Fruit fly (Drosophila melanogaster) whole organism, embryonic: ENCODE measurements around the gene CG17930.

Experiments used
- CG11696 ChIP-seq: fragments of 200-800 bp; sonication (Bioruptor generic); IDR thresholded peaks from 2 replicates; pipeline ENCODE4 v1.3.6; 2022; ENCODE audit warnings: missing biosample characterization, missing genetic modification characterization
- CG13287 ChIP-seq: fragments of 200-800 bp; sonication (Bioruptor generic); IDR thresholded peaks from 2 replicates; pipeline ENCODE4 v1.3.6; 2022; ENCODE audit warnings: missing biosample characterization, missing genetic modification characterization; ENCODE audit not compliant: partially characterized antibody
- CG13296 ChIP-seq: fragments of 200-800 bp; sonication (Bioruptor generic); optimal IDR thresholded peaks from 3 replicates; lab custom pipeline; 2018; ENCODE audit warnings: missing biosample characterization, mild to moderate bottlenecking, missing genetic modification characterization
- CG13775 ChIP-seq: fragments of 200-800 bp; sonication (Bioruptor generic); optimal IDR thresholded peaks from 3 replicates; lab custom pipeline; 2017; ENCODE audit warnings: missing biosample characterization, mild to moderate bottlenecking, missing genetic modification characterization
- CG15479 ChIP-seq: fragments of 200-800 bp; sonication (Bioruptor generic); optimal IDR thresholded peaks from 3 replicates; lab custom pipeline; 2019; ENCODE audit warnings: missing biosample characterization, mild to moderate bottlenecking, missing genetic modification characterization, moderate library complexity
- CG15601 ChIP-seq: fragments of 200-800 bp; sonication (Bioruptor generic); optimal IDR thresholded peaks from 3 replicates; lab custom pipeline; 2019; ENCODE audit warnings: missing biosample characterization, mild to moderate bottlenecking, missing genetic modification characterization, moderate library complexity
- CG1647 ChIP-seq: fragments of 200-800 bp; sonication (Bioruptor generic); optimal IDR thresholded peaks from 3 replicates; lab custom pipeline; 2016; ENCODE audit warnings: missing biosample characterization, missing genetic modification characterization
- CG17568 ChIP-seq: fragments of 200-800 bp; sonication (Bioruptor generic); optimal IDR thresholded peaks from 2 replicates; lab custom pipeline; 2018; ENCODE audit warnings: missing biosample characterization, mild to moderate bottlenecking, missing genetic modification characterization, moderate library complexity
- CG2712 ChIP-seq: fragments of 200-800 bp; optimal IDR thresholded peaks from 3 replicates; lab custom pipeline; 2019; ENCODE audit warnings: missing biosample characterization, mild to moderate bottlenecking, missing genetic modification characterization, moderate library complexity
- CG31224 ChIP-seq: fragments of 200-800 bp; sonication (Bioruptor generic); IDR thresholded peaks from 2 replicates; pipeline ENCODE4 v1.3.6; 2022; ENCODE audit warnings: missing biosample characterization, missing genetic modification characterization
- CG3281 ChIP-seq: fragments of 200-800 bp; sonication (Bioruptor generic); optimal IDR thresholded peaks from 3 replicates; lab custom pipeline; 2017; ENCODE audit warnings: missing biosample characterization, mild to moderate bottlenecking, missing genetic modification characterization
- CG34376 ChIP-seq: fragments of 200-800 bp; sonication (Bioruptor generic); optimal IDR thresholded peaks from 2 replicates; lab custom pipeline; 2018; ENCODE audit warnings: missing biosample characterization, mild to moderate bottlenecking, missing genetic modification characterization
- CG4424 ChIP-seq: fragments of 200-800 bp; sonication (Bioruptor generic); optimal IDR thresholded peaks from 3 replicates; lab custom pipeline; 2016; ENCODE audit warnings: missing biosample characterization, missing genetic modification characterization
- CG6654 ChIP-seq: fragments of 200-800 bp; sonication (Bioruptor generic); optimal IDR thresholded peaks from 2 replicates; lab custom pipeline; 2017; ENCODE audit warnings: missing biosample characterization, mild to moderate bottlenecking, missing genetic modification characterization
- CG9876 ChIP-seq: fragments of 200-800 bp; sonication (Bioruptor generic); optimal IDR thresholded peaks from 2 replicates; lab custom pipeline; 2016; ENCODE audit warnings: missing biosample characterization, missing genetic modification characterization
- Dad ChIP-seq: fragments of 200-800 bp; sonication (Bioruptor generic); optimal IDR thresholded peaks from 3 replicates; lab custom pipeline; 2016; ENCODE audit warnings: missing biosample characterization, missing genetic modification characterization
- Doc3 ChIP-seq: fragments of 200-800 bp; sonication (Bioruptor generic); IDR thresholded peaks from 3 replicates; pipeline ENCODE4 v1.3.6; 2022; ENCODE audit warnings: missing biosample characterization, missing genetic modification characterization; ENCODE audit not compliant: partially characterized antibody
- HHEX ChIP-seq: fragments of 200-800 bp; sonication (Bioruptor generic); optimal IDR thresholded peaks from 3 replicates; lab custom pipeline; 2017; ENCODE audit warnings: missing biosample characterization, mild to moderate bottlenecking, missing genetic modification characterization, missing genetic modification reagents
- HmgZ ChIP-seq: fragments of 200-800 bp; sonication (Bioruptor generic); optimal IDR thresholded peaks from 2 replicates; lab custom pipeline; 2018; ENCODE audit warnings: missing biosample characterization, mild to moderate bottlenecking, missing genetic modification characterization
- MTF-1 ChIP-seq: fragments of 200-800 bp; sonication (Bioruptor generic); optimal IDR thresholded peaks from 2 replicates; lab custom pipeline; 2018; ENCODE audit warnings: missing biosample characterization, mild to moderate bottlenecking, missing genetic modification characterization, borderline replicate concordance
- NFAT ChIP-seq: fragments of 200-800 bp; sonication (Bioruptor generic); IDR thresholded peaks from 2 replicates; pipeline ENCODE4 v1.3.6; 2022; ENCODE audit warnings: missing biosample characterization, missing genetic modification characterization
- Rfx ChIP-seq: fragments of 200-800 bp; sonication (Bioruptor generic); IDR thresholded peaks from 2 replicates; pipeline ENCODE4 v1.3.6; 2022; ENCODE audit warnings: missing biosample characterization, missing genetic modification characterization
- YL-1 ChIP-seq: fragments of 200-800 bp; sonication (Bioruptor generic); optimal IDR thresholded peaks from 3 replicates; lab custom pipeline; 2017; ENCODE audit warnings: missing biosample characterization, mild to moderate bottlenecking, missing genetic modification characterization
- aop ChIP-seq: fragments of 200-800 bp; sonication (Bioruptor generic); IDR thresholded peaks from 2 replicates; pipeline ENCODE4 v1.3.6; 2022; ENCODE audit warnings: missing biosample characterization, missing genetic modification characterization
- bbx ChIP-seq: fragments of 200-800 bp; sonication (Bioruptor generic); IDR thresholded peaks from 2 replicates; pipeline ENCODE4 v1.3.6; 2022; ENCODE audit warnings: missing biosample characterization, missing genetic modification characterization; ENCODE audit not compliant: partially characterized antibody
- br ChIP-seq: fragments of >200 bp; optimal IDR thresholded peaks from 2 replicates; lab custom pipeline; 2017
- cad ChIP-seq: fragments of >200 bp; optimal IDR thresholded peaks from 2 replicates; lab custom pipeline; 2017; ENCODE audit warnings: missing biosample characterization, missing genetic modification characterization
- dmrt99B ChIP-seq: fragments of 200-800 bp; sonication (Bioruptor generic); optimal IDR thresholded peaks from 2 replicates; lab custom pipeline; 2018; ENCODE audit warnings: missing biosample characterization, mild to moderate bottlenecking, missing genetic modification characterization, moderate library complexity
- ems ChIP-seq: fragments of 200-800 bp; sonication (Bioruptor generic); optimal IDR thresholded peaks from 3 replicates; lab custom pipeline; 2016; ENCODE audit warnings: missing biosample characterization, missing genetic modification characterization
- esg ChIP-seq: fragments of 200-800 bp; sonication (Bioruptor generic); conservative IDR thresholded peaks from 2 replicates; pipeline ENCODE4 v1.3.6; 2022; ENCODE audit warnings: missing biosample characterization, missing genetic modification characterization
- gcm ChIP-seq: fragments of 200-800 bp; sonication (Bioruptor generic); optimal IDR thresholded peaks from 2 replicates; lab custom pipeline; 2019; ENCODE audit warnings: missing biosample characterization, mild to moderate bottlenecking, missing genetic modification characterization, moderate library complexity
- gcm2 ChIP-seq: fragments of 200-800 bp; sonication (Bioruptor generic); optimal IDR thresholded peaks from 2 replicates; lab custom pipeline; 2016; ENCODE audit warnings: missing biosample characterization, missing genetic modification characterization
- gsb ChIP-seq: fragments of 200-800 bp; sonication (Bioruptor generic); IDR thresholded peaks from 2 replicates; pipeline ENCODE4 v1.3.6; 2022; ENCODE audit warnings: missing biosample characterization, missing genetic modification characterization
- hb ChIP-seq: fragments of 200-800 bp; sonication (Bioruptor generic); IDR thresholded peaks from 3 replicates; pipeline ENCODE4 v1.3.6; 2022; ENCODE audit warnings: missing biosample characterization, missing genetic modification characterization; ENCODE audit not compliant: partially characterized antibody
- hbn ChIP-seq: fragments of 200-800 bp; sonication (Bioruptor generic); IDR thresholded peaks from 2 replicates; pipeline ENCODE4 v1.3.6; 2022; ENCODE audit warnings: missing biosample characterization, missing genetic modification characterization; ENCODE audit not compliant: partially characterized antibody
- hkb ChIP-seq, 2 experiments: fragments of 200-800 bp in 1 of 2; fragments of >200 bp in 1 of 2; sonication (Bioruptor generic) in 1 of 2; IDR thresholded peaks in 1 of 2; optimal IDR thresholded peaks in 1 of 2; 2 replicates each; pipeline versions ENCODE4 v1.3.6 to Lab custom; 2017 to 2022; ENCODE audit warnings: missing biosample characterization in 1 of 2, missing genetic modification characterization in 1 of 2
- klu ChIP-seq: fragments of 200-800 bp; sonication (Bioruptor generic); IDR thresholded peaks from 2 replicates; pipeline ENCODE4 v1.3.6; 2022; ENCODE audit warnings: missing biosample characterization, missing genetic modification characterization
- lab ChIP-seq: fragments of 200-800 bp; sonication (Bioruptor generic); optimal IDR thresholded peaks from 3 replicates; lab custom pipeline; 2017; ENCODE audit warnings: missing biosample characterization, missing genetic modification characterization, mild to moderate bottlenecking, moderate library complexity, missing genetic modification reagents
- lbe ChIP-seq: fragments of 200-800 bp; sonication (Bioruptor generic); optimal IDR thresholded peaks from 2 replicates; lab custom pipeline; 2016; ENCODE audit warnings: missing biosample characterization, mild to moderate bottlenecking, missing genetic modification characterization
- lmd ChIP-seq: fragments of 200-800 bp; sonication (Bioruptor generic); IDR thresholded peaks from 2 replicates; pipeline ENCODE4 v1.3.6; 2022; ENCODE audit warnings: missing biosample characterization, missing genetic modification characterization
- mirr ChIP-seq: fragments of 200-800 bp; sonication (Bioruptor generic); optimal IDR thresholded peaks from 3 replicates; lab custom pipeline; 2018; ENCODE audit warnings: missing biosample characterization, mild to moderate bottlenecking, missing genetic modification characterization
- nerfin-2 ChIP-seq: fragments of 200-800 bp; sonication (Bioruptor generic); IDR thresholded peaks from 2 replicates; pipeline ENCODE4 v1.3.6; 2022; ENCODE audit warnings: missing biosample characterization, missing genetic modification characterization; ENCODE audit not compliant: partially characterized antibody
- oc ChIP-seq: fragments of 200-800 bp; sonication (Bioruptor generic); optimal IDR thresholded peaks from 2 replicates; lab custom pipeline; 2018; ENCODE audit warnings: missing biosample characterization, mild to moderate bottlenecking, missing genetic modification characterization, moderate library complexity
- pros ChIP-seq: fragments of 200-800 bp; sonication (Bioruptor generic); optimal IDR thresholded peaks from 3 replicates; lab custom pipeline; 2019; ENCODE audit warnings: missing biosample characterization, mild to moderate bottlenecking, missing genetic modification characterization, moderate library complexity
- pum ChIP-seq: fragments of 200-800 bp; sonication (Bioruptor generic); optimal IDR thresholded peaks from 2 replicates; lab custom pipeline; 2016; ENCODE audit warnings: missing biosample characterization, missing genetic modification characterization
- row ChIP-seq: fragments of 200-800 bp; sonication (Bioruptor generic); IDR thresholded peaks from 3 replicates; pipeline ENCODE4 v1.3.6; 2022; ENCODE audit warnings: missing biosample characterization, missing genetic modification characterization
- trem ChIP-seq: fragments of 200-800 bp; optimal IDR thresholded peaks from 3 replicates; lab custom pipeline; 2019; ENCODE audit warnings: missing biosample characterization, mild to moderate bottlenecking, missing genetic modification characterization, moderate library complexity
- trh ChIP-seq: fragments of 200-800 bp; sonication (Bioruptor generic); optimal IDR thresholded peaks from 2 replicates; lab custom pipeline; 2016; ENCODE audit warnings: missing biosample characterization, missing genetic modification characterization
- tx ChIP-seq: fragments of 200-800 bp; sonication (Bioruptor generic); optimal IDR thresholded peaks from 2 replicates; lab custom pipeline; 2016; ENCODE audit warnings: missing biosample characterization, missing genetic modification characterization
- zfh1 ChIP-seq: fragments of 200-800 bp; sonication (Bioruptor generic); IDR thresholded peaks from 3 replicates; pipeline ENCODE4 v1.3.6; 2022; ENCODE audit warnings: missing biosample characterization, missing genetic modification characterization

Gene CG17930

dm6 chr3R:16349111-16349655 is 21.5 kb downstream of the CG17930 start, which contains the start of the genes CG14879 and Manf (continued):
- TF ChIP-seq zfh1 (GFP tag; lab: Robert Waterston, UW) = peak; percentile 41; the same call in 1 of the 3 replicates
- no peak for TF ChIP-seq CG4424 (GFP tag; lab: Kevin White, UChicago)
- no peak for TF ChIP-seq tx (GFP tag; lab: Kevin White, UChicago)
- TF ChIP-seq CG6654 = no peak
- peak; percentile 42 for TF ChIP-seq lab
- TF ChIP-seq CG31224 (GFP tag; lab: Robert Waterston, UW) = no peak
- TF ChIP-seq dmrt99B = no peak
- TF ChIP-seq gsb (GFP tag; lab: Robert Waterston, UW) = no peak
- TF ChIP-seq ems (GFP tag; lab: Kevin White, UChicago) = no peak
- TF ChIP-seq HmgZ = peak; percentile 52
- no peak for TF ChIP-seq br (lab: Kevin White, UChicago)
- peak; percentile 6 for TF ChIP-seq mirr (GFP tag; lab: Kevin White, UChicago)
- no peak for TF ChIP-seq CG9876
- TF ChIP-seq Doc3 (GFP tag; lab: Robert Waterston, UW) = peak; percentile 40; the same call in 2 of the 3 replicates
- TF ChIP-seq CG1647 (GFP tag; lab: Kevin White, UChicago) = no peak
- peak; percentile 58; the same call in 1 of the 2 replicates for TF ChIP-seq bbx (GFP tag; lab: Robert Waterston, UW)
- peak; percentile 25 for TF ChIP-seq gcm
- no peak for TF ChIP-seq lmd (GFP tag; lab: Robert Waterston, UW)
- TF ChIP-seq CG3281 = peak; percentile 5
- TF ChIP-seq CG11696 (GFP tag; lab: Robert Waterston, UW) = no peak
- no peak; the same call in 2 of the 3 replicates for TF ChIP-seq row (GFP tag; lab: Robert Waterston, UW)
- no peak for TF ChIP-seq pros (GFP tag; lab: Kevin White, UChicago)
- no peak for TF ChIP-seq CG15479
- peak; percentile 43 for TF ChIP-seq hbn (GFP tag; lab: Robert Waterston, UW)
- TF ChIP-seq CG15601 (tag; lab: Kevin White, UChicago) = no peak
- no peak for TF ChIP-seq HHEX (GFP tag; lab: Kevin White, UChicago)
- no peak for TF ChIP-seq trh (GFP tag; lab: Kevin White, UChicago)
- no peak for TF ChIP-seq cad
- TF ChIP-seq CG13296 (GFP tag; lab: Kevin White, UChicago) = no peak
- TF ChIP-seq MTF-1 = no peak
- TF ChIP-seq hkb (optimal IDR thresholded peaks at IDR 0.05; lab: Kevin White, UChicago) = no peak
- TF ChIP-seq hkb (GFP tag; IDR thresholded peaks at IDR 0.05; lab: Robert Waterston, UW) = no peak
- TF ChIP-seq gcm2 = no peak
- no peak for TF ChIP-seq NFAT (GFP tag; lab: Robert Waterston, UW)
- peak; percentile 27 for TF ChIP-seq CG2712 (tag; lab: Kevin White, UChicago)
- TF ChIP-seq pum (GFP tag; lab: Kevin White, UChicago) = no peak
- TF ChIP-seq trem = peak; percentile 62
- no peak for TF ChIP-seq CG34376 (GFP tag; lab: Kevin White, UChicago)
- no peak for TF ChIP-seq esg (GFP tag; lab: Robert Waterston, UW)
- TF ChIP-seq CG13775 (GFP tag; lab: Kevin White, UChicago) = no peak
- no peak for TF ChIP-seq nerfin-2 (GFP tag; lab: Robert Waterston, UW)
- peak; percentile 72 for TF ChIP-seq YL-1 (GFP tag; lab: Kevin White, UChicago)
- TF ChIP-seq CG17568 (GFP tag; lab: Kevin White, UChicago) = no peak
- TF ChIP-seq aop (GFP tag; lab: Robert Waterston, UW) = no peak
- no peak for TF ChIP-seq klu (GFP tag; lab: Robert Waterston, UW)
- no peak; the same call in 1 of the 2 replicates for TF ChIP-seq Rfx
- TF ChIP-seq lbe = no peak
- no peak for TF ChIP-seq oc (tag; lab: Kevin White, UChicago)
- TF ChIP-seq hb (GFP tag; lab: Robert Waterston, UW) = no peak
- TF ChIP-seq CG13287 (GFP tag; lab: Robert Waterston, UW) = peak; percentile 77
- no peak for TF ChIP-seq Dad (GFP tag; lab: Kevin White, UChicago)
